Worm (Caenorhabditis elegans): ENCODE data around the gene lido-11.

Gene lido-11

DNA sequence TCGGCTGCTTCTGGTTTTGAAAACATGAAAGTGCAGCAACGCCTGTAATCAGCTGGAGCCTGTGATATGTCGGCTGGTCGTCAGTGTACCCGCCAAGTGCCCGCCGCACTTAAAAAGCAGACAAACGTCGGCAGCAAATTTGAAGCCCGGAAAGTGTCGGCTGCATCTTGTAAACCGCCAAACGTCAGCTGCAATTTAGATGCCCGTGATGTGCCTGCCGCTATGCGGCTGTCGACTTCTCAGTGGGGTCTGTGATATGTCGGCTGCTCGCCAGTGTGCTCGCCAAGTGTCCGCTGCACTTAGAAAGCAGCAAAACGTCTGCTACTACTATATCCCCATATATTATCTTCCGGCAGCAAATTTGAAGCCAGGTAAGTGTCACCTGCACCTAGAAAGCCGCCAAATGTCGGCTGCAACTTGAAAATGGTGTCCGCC, 16.6 kb upstream of the lido-11 start:
- TF ChIP-seq sea-1 (GFP tag; conservative IDR thresholded peaks at IDR 0.05) (no peak), pes-1 (GFP tag; IDR thresholded peaks at IDR 0.05) (no peak), aly-1 (tag; optimal IDR thresholded peaks at IDR 0.05) (no peak), ama-1 (optimal IDR thresholded peaks at IDR 0.05) (no peak), B0310.2 (tag; optimal IDR thresholded peaks at IDR 0.05) (no peak), hnd-1 (tag; optimal IDR thresholded peaks at IDR 0.05) (no peak), flt-1 (GFP tag; IDR thresholded peaks at IDR 0.05) (no peak), hmbx-1 (tag; optimal IDR thresholded peaks at IDR 0.05) (no peak), tbx-11 (GFP tag; IDR thresholded peaks at IDR 0.05) (no peak), scrt-1 (GFP tag; IDR thresholded peaks at IDR 0.05) (no peak), tra-4 (tag; optimal IDR thresholded peaks at IDR 0.05) (no peak), ceh-36 (tag; optimal IDR thresholded peaks at IDR 0.05) (no peak), ets-7 (tag; optimal IDR thresholded peaks at IDR 0.05) (no peak), ceh-13 (GFP tag; optimal IDR thresholded peaks at IDR 0.05) (no peak), hmg-4 (GFP tag; optimal IDR thresholded peaks at IDR 0.05) (no peak), F13C5.2 (tag; optimal IDR thresholded peaks at IDR 0.05) (no peak), tbx-37 (GFP tag; conservative IDR thresholded peaks at IDR 0.05) (no peak)

ce11 chrII:2987854-2988350, 15.9 kb upstream of the lido-11 start, which contains the start of gene lido-7:
lido-7 (plus strand) TSS chrII:2988300.
- TF ChIP-seq B0310.2 (tag; optimal IDR thresholded peaks at IDR 0.05) (no peak), tbx-11 (GFP tag; IDR thresholded peaks at IDR 0.05) (no peak), scrt-1 (GFP tag; IDR thresholded peaks at IDR 0.05) (no peak), hmbx-1 (tag; optimal IDR thresholded peaks at IDR 0.05) (no peak), hmg-4 (GFP tag; optimal IDR thresholded peaks at IDR 0.05) (no peak), pes-1 (GFP tag; IDR thresholded peaks at IDR 0.05) (no peak), hnd-1 (tag; optimal IDR thresholded peaks at IDR 0.05) (no peak), ama-1 (optimal IDR thresholded peaks at IDR 0.05) (no peak), tra-4 (tag; optimal IDR thresholded peaks at IDR 0.05) (no peak), flt-1 (GFP tag; IDR thresholded peaks at IDR 0.05) (no peak), ceh-36 (tag; optimal IDR thresholded peaks at IDR 0.05) (no peak), ets-7 (tag; optimal IDR thresholded peaks at IDR 0.05) (no peak), ceh-13 (GFP tag; optimal IDR thresholded peaks at IDR 0.05) (no peak), F13C5.2 (tag; optimal IDR thresholded peaks at IDR 0.05) (no peak), aly-1 (tag; optimal IDR thresholded peaks at IDR 0.05) (no peak), tbx-37 (GFP tag; conservative IDR thresholded peaks at IDR 0.05) (no peak), sea-1 (GFP tag; conservative IDR thresholded peaks at IDR 0.05) (no peak)

- TF ChIP-seq ceh-36 (tag; optimal IDR thresholded peaks at IDR 0.05), result peak; percentile 39
Measured at ce11 chrII:2989076-2989475, 14.7 kb upstream of the lido-11 start.

DNA sequence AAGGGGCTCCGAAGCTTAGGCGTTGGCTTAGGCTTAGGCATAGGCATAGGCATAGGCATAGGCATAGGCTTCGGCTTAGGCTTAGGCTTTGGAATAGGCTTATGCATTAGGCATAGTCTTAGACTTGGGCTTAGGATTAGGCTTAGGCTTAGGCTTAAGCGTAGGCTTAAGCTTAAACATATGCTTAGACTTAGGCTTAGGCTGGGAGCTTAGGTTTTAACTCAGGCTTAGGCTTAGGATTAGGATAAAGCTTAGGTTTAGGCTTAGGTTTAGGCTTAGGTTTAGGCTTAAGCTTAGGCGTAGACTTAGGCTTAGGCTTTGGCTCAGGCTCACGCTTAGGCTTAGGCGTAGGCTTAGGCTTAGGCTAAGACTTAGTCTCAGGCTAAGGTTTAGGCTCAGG, 13.7 kb upstream of the lido-11 start:
- peak; percentile 87 for TF ChIP-seq ceh-36 (tag; optimal IDR thresholded peaks at IDR 0.05)
- TF ChIP-seq hmbx-1 (tag; optimal IDR thresholded peaks at IDR 0.05), result no peak

ce11 chrII:2991555-2992083, 12.1 kb upstream of the lido-11 start, which contains the start of gene K08A2.2:
K08A2.2 (plus strand) TSS chrII:2991605.
- TF ChIP-seq pes-1 (GFP tag; IDR thresholded peaks at IDR 0.05) (peak; percentile 62), flt-1 (GFP tag; IDR thresholded peaks at IDR 0.05) (no peak)

ce11 chrII:2992300-2992699, 11.5 kb upstream of the lido-11 start:
- no peak for TF ChIP-seq pes-1 (GFP tag; IDR thresholded peaks at IDR 0.05)
- TF ChIP-seq ama-1 (optimal IDR thresholded peaks at IDR 0.05), result no peak
- TF ChIP-seq ets-7 (tag; optimal IDR thresholded peaks at IDR 0.05), result no peak
- TF ChIP-seq aly-1 (tag; optimal IDR thresholded peaks at IDR 0.05), result no peak
- TF ChIP-seq ceh-13 (GFP tag; optimal IDR thresholded peaks at IDR 0.05), result no peak
- TF ChIP-seq F13C5.2 (tag; optimal IDR thresholded peaks at IDR 0.05), result no peak
- no peak for TF ChIP-seq tra-4 (tag; optimal IDR thresholded peaks at IDR 0.05)
- no peak for TF ChIP-seq sea-1 (GFP tag; conservative IDR thresholded peaks at IDR 0.05)
- no peak for TF ChIP-seq hmbx-1 (tag; optimal IDR thresholded peaks at IDR 0.05)
- no peak for TF ChIP-seq tbx-37 (GFP tag; conservative IDR thresholded peaks at IDR 0.05)
- TF ChIP-seq ceh-36 (tag; optimal IDR thresholded peaks at IDR 0.05), result no peak
- TF ChIP-seq hmg-4 (GFP tag; optimal IDR thresholded peaks at IDR 0.05), result no peak
- TF ChIP-seq tbx-11 (GFP tag; IDR thresholded peaks at IDR 0.05), result no peak

DNA sequence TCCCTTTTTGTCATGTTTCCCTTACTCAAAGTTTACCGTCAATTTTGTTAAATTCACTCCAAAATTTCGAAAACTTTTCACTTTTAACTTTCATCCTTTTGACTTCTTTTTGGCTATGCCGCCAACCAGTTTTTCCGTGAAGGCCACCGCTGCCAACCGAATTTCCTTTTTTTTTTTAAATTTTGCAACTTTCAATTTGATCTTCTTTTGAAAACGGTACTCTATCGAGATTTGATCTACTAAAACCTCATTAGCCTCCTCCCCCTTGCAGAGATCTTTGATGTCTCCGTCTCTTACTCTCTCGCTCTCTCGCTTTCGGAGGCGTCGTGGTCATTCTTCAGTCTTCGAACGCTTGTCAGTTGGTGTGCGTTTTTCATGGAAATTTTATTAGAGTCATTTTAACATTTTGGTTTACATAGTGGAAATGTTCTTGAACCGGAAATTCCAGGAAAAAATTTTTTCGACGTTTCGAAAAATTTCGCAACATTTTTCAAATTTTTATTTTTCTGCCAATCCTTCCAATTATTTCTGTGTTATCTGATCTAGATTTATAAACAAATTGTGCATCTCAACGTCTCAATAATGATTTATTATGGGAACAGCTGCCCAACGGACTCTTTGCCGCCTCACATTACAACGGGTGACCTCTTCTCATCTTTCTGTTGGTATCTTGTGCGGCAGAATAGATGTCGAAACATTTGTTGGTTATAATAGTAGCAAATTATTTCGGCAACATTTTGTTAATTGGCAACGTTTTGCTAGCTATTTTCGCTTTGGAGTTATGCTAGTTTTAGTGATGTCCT, 9.0 kb upstream of the lido-11 start:
- no peak for TF ChIP-seq hnd-1 (tag; optimal IDR thresholded peaks at IDR 0.05)
- TF ChIP-seq tbx-37 (GFP tag; conservative IDR thresholded peaks at IDR 0.05), result no peak

- no peak for TF ChIP-seq flt-1 (GFP tag; IDR thresholded peaks at IDR 0.05)
- TF ChIP-seq B0310.2 (tag; optimal IDR thresholded peaks at IDR 0.05), result no peak
- no peak for TF ChIP-seq pes-1 (GFP tag; IDR thresholded peaks at IDR 0.05)
- no peak for TF ChIP-seq scrt-1 (GFP tag; IDR thresholded peaks at IDR 0.05)
- TF ChIP-seq tra-4 (tag; optimal IDR thresholded peaks at IDR 0.05), result no peak
- TF ChIP-seq hmg-4 (GFP tag; optimal IDR thresholded peaks at IDR 0.05), result no peak
- TF ChIP-seq tbx-37 (GFP tag; conservative IDR thresholded peaks at IDR 0.05), result no peak
- TF ChIP-seq sea-1 (GFP tag; conservative IDR thresholded peaks at IDR 0.05), result no peak
- no peak for TF ChIP-seq ama-1 (optimal IDR thresholded peaks at IDR 0.05)
- no peak for TF ChIP-seq tbx-11 (GFP tag; IDR thresholded peaks at IDR 0.05)
- TF ChIP-seq hmbx-1 (tag; optimal IDR thresholded peaks at IDR 0.05), result no peak
- TF ChIP-seq hnd-1 (tag; optimal IDR thresholded peaks at IDR 0.05), result no peak
- no peak for TF ChIP-seq ceh-36 (tag; optimal IDR thresholded peaks at IDR 0.05)
- no peak for TF ChIP-seq ets-7 (tag; optimal IDR thresholded peaks at IDR 0.05)
- TF ChIP-seq ceh-13 (GFP tag; optimal IDR thresholded peaks at IDR 0.05), result no peak
- no peak for TF ChIP-seq aly-1 (tag; optimal IDR thresholded peaks at IDR 0.05)
- TF ChIP-seq F13C5.2 (tag; optimal IDR thresholded peaks at IDR 0.05), result no peak
Measured at ce11 chrII:2996721-2997120, 7.0 kb upstream of the lido-11 start, which contains the start of gene lido-8. lido-8 (plus strand) TSS chrII:2997021.
